Worm (Caenorhabditis elegans): Measurements from ENCODE around the gene F31F4.11.

DNA sequence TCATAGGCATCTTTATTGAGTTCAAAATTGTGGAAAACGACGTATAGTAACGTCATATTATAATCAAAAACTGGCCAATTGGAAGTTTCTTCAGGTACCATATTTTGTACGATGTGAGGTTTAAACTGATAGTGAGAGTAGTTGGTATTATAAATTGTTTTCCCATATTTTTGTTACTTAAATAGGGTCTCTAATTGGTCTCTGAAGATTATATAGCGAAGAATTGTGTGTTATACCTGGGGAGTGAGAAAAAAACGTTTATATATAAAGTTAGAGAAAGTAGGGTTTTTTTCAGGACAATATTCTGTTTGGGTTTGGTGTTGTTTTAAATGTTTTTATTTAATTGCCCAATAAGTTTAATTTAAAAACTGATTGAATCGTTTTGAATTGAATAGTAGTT is 39.3 kb downstream of the F31F4.11 start, which contains the start of gene srt-17:
- TF ChIP-seq flt-1 (GFP tag; IDR thresholded peaks at IDR 0.05) (no peak), ama-1 (optimal IDR thresholded peaks at IDR 0.05) (no peak), ceh-36 (tag; optimal IDR thresholded peaks at IDR 0.05) (no peak), sea-1 (GFP tag; conservative IDR thresholded peaks at IDR 0.05) (no peak), hmg-4 (GFP tag; optimal IDR thresholded peaks at IDR 0.05) (no peak), hnd-1 (tag; optimal IDR thresholded peaks at IDR 0.05) (no peak), hmbx-1 (tag; optimal IDR thresholded peaks at IDR 0.05) (no peak)
